Fruit fly (Drosophila melanogaster): Measurements from ENCODE around the gene Sbat.

Sbat gene

DNA sequence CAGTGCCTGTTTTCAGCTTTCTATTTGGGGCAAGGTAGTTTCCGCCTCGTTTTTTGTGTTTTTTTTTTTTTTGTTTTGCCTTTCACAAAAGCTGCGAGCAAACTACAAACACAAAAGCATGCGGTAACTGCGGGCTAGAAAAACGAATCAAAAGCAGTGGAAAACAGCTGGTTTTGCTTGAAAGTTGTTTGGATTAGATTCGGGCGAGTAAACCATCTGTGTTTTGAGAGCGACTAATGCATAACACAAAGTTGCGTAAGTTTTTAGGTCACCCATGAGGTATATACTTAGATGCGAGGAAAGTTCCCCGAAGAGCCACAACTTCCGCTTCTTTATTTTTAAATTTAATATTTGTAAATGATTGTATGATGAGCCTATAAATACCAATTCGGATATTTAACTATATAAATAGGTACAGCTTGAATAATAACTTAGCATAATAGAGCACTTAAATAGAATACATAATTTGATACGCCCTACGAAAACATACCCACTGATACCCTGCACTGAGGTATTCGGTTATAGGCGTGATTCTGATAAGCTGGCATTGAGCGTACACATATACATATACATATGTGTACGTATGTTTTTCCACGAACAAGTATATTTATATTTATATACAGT, 5.7 kb upstream of the Sbat start (continued):
- peak; percentile 57 for TF ChIP-seq caup (GFP tag; optimal IDR thresholded peaks at IDR 0.05; ENCODE audit: severe bottlenecking)
- peak; percentile 63 for TF ChIP-seq sqz (GFP tag; optimal IDR thresholded peaks at IDR 0.05)
- TF ChIP-seq CG12104 (GFP tag; optimal IDR thresholded peaks at IDR 0.05) = peak; percentile 15
- TF ChIP-seq sens-2 (GFP tag; IDR thresholded peaks at IDR 0.05) = no peak
- no peak for TF ChIP-seq Mad (GFP tag; optimal IDR thresholded peaks at IDR 0.05)
- TF ChIP-seq CG32772 (GFP tag; IDR thresholded peaks at IDR 0.05) = no peak
- no peak for TF ChIP-seq CG42726 (GFP tag; IDR thresholded peaks at IDR 0.05; ENCODE audit: partially characterized antibody)
- TF ChIP-seq slou (GFP tag; optimal IDR thresholded peaks at IDR 0.05) = no peak
- no peak for TF ChIP-seq vfl (GFP tag; optimal IDR thresholded peaks at IDR 0.05)
- TF ChIP-seq tio (GFP tag; optimal IDR thresholded peaks at IDR 0.05) = no peak
- peak; percentile 18 for TF ChIP-seq Xbp1 (GFP tag; optimal IDR thresholded peaks at IDR 0.05)
- TF ChIP-seq Eip74EF (GFP tag; optimal IDR thresholded peaks at IDR 0.05) = peak in 1 of 2 experiments; percentile 85
- peak; percentile 31 for TF ChIP-seq CG10147 (GFP tag; optimal IDR thresholded peaks at IDR 0.05)
- peak; percentile 29 for TF ChIP-seq CG10543 (GFP tag; optimal IDR thresholded peaks at IDR 0.05)
- no peak for TF ChIP-seq CG13775 (GFP tag; optimal IDR thresholded peaks at IDR 0.05)
- TF ChIP-seq PHDP (tag; optimal IDR thresholded peaks at IDR 0.05) = peak; percentile 13
- 0 out of 2 replicates have a peak, but pooled peaks have one; percentile 17 for TF ChIP-seq Oaz (GFP tag; IDR thresholded peaks at IDR 0.05)
- TF ChIP-seq gro (GFP tag; optimal IDR thresholded peaks at IDR 0.05) = no peak
- TF ChIP-seq CG7928 (GFP tag; optimal IDR thresholded peaks at IDR 0.05) = no peak
- no peak for TF ChIP-seq CG30020 (tag; optimal IDR thresholded peaks at IDR 0.05)
- no peak for TF ChIP-seq otp (GFP tag; IDR thresholded peaks at IDR 0.05)
- TF ChIP-seq trem (tag; optimal IDR thresholded peaks at IDR 0.05) = no peak
- peak; percentile 95 for TF ChIP-seq sd (tag; optimal IDR thresholded peaks at IDR 0.05)
- 0 out of 2 replicates have a peak, but pooled peaks have one; percentile 9 for TF ChIP-seq E2f2 (GFP tag; IDR thresholded peaks at IDR 0.05)
- no peak for TF ChIP-seq nerfin-2 (GFP tag; IDR thresholded peaks at IDR 0.05; ENCODE audit: partially characterized antibody)
- peak; percentile 59 for TF ChIP-seq lmd (GFP tag; IDR thresholded peaks at IDR 0.05)
- TF ChIP-seq cad (GFP tag; optimal IDR thresholded peaks at IDR 0.05) = no peak
- no peak for TF ChIP-seq Elba2 (GFP tag; optimal IDR thresholded peaks at IDR 0.05)
- TF ChIP-seq ken (GFP tag; IDR thresholded peaks at IDR 0.05) = no peak
- TF ChIP-seq CG7839 (tag; optimal IDR thresholded peaks at IDR 0.05) = peak; percentile 72
- TF ChIP-seq CG1603 (tag; optimal IDR thresholded peaks at IDR 0.05) = no peak
- no peak for TF ChIP-seq CG9817 (tag; optimal IDR thresholded peaks at IDR 0.05)
- TF ChIP-seq Atf-2 (GFP tag; optimal IDR thresholded peaks at IDR 0.05) = no peak
- no peak for TF ChIP-seq Sox102F (GFP tag; optimal IDR thresholded peaks at IDR 0.05)
- TF ChIP-seq ato (GFP tag; IDR thresholded peaks at IDR 0.05; ENCODE audit: partially characterized antibody) = no peak
- TF ChIP-seq D19B (GFP tag; optimal IDR thresholded peaks at IDR 0.05) = peak; percentile 96
- TF ChIP-seq CG7357 (GFP tag; IDR thresholded peaks at IDR 0.05) = peak; percentile 33; the same call in 1 of the 3 replicates
- no peak for TF ChIP-seq CG11723 (GFP tag; optimal IDR thresholded peaks at IDR 0.05)
- TF ChIP-seq CkIIα-i1 (GFP tag; IDR thresholded peaks at IDR 0.05) = no peak
- TF ChIP-seq pho (GFP tag; optimal IDR thresholded peaks at IDR 0.05) = no peak
- no peak for TF ChIP-seq CG10431 (GFP tag; optimal IDR thresholded peaks at IDR 0.05)
- TF ChIP-seq CG18262 (tag; optimal IDR thresholded peaks at IDR 0.05) = peak; percentile 17
- no peak for TF ChIP-seq bsh (GFP tag; optimal IDR thresholded peaks at IDR 0.05)
- peak; percentile 65; the same call in 1 of the 2 replicates for TF ChIP-seq CG14014 (GFP tag; IDR thresholded peaks at IDR 0.05)
- TF ChIP-seq inv (GFP tag; IDR thresholded peaks at IDR 0.05; ENCODE audit: partially characterized antibody) = no peak
- peak in 1 of 2 experiments; percentile 34 for TF ChIP-seq crp (GFP tag; optimal IDR thresholded peaks at IDR 0.05)
- no peak for TF ChIP-seq CG5180 (GFP tag; optimal IDR thresholded peaks at IDR 0.05)
- no peak for TF ChIP-seq oc (tag; optimal IDR thresholded peaks at IDR 0.05)
- peak; percentile 55 for TF ChIP-seq CG13296 (GFP tag; optimal IDR thresholded peaks at IDR 0.05)
